Fruit fly (Drosophila melanogaster) whole organism, embryonic: Measurements from ENCODE around the gene Dpp10.
A peak's percentile ranks its signal among the peaks of the same experiment; 100 is the strongest.

Experiments used
- Atf6 ChIP-seq: fragments of 200-800 bp; sonication (Bioruptor generic); IDR thresholded peaks from 2 replicates; pipeline ENCODE4 v1.3.6; 2022; ENCODE audit warnings: missing biosample characterization, missing genetic modification characterization
- CG1024 ChIP-seq: fragments of 200-800 bp; sonication (Bioruptor generic); IDR thresholded peaks from 2 replicates; pipeline ENCODE4 v1.3.6; 2022; ENCODE audit warnings: missing biosample characterization, missing genetic modification characterization
- CG11093 ChIP-seq: fragments of 200-800 bp; sonication (Bioruptor generic); IDR thresholded peaks from 3 replicates; pipeline ENCODE4 v1.3.6; 2022; ENCODE audit warnings: missing biosample characterization, missing genetic modification characterization
- CG1233 ChIP-seq: fragments of 200-800 bp; sonication (Bioruptor generic); optimal IDR thresholded peaks from 4 replicates; lab custom pipeline; 2018; ENCODE audit warnings: missing biosample characterization, mild to moderate bottlenecking, missing genetic modification characterization
- CG12744 ChIP-seq: fragments of 200-800 bp; sonication (Bioruptor generic); optimal IDR thresholded peaks from 2 replicates; lab custom pipeline; 2016; ENCODE audit warnings: missing biosample characterization, missing genetic modification characterization
- CG13624 ChIP-seq: fragments of 200-800 bp; sonication (Bioruptor generic); optimal IDR thresholded peaks from 2 replicates; lab custom pipeline; 2016; ENCODE audit warnings: missing biosample characterization, missing genetic modification characterization
- CG15514 ChIP-seq: fragments of 200-800 bp; sonication (Bioruptor generic); optimal IDR thresholded peaks from 3 replicates; lab custom pipeline; 2017; ENCODE audit warnings: missing biosample characterization, missing genetic modification characterization, mild to moderate bottlenecking, moderate library complexity, missing genetic modification reagents
- CG16815 ChIP-seq: fragments of 200-800 bp; sonication (Bioruptor generic); optimal IDR thresholded peaks from 3 replicates; lab custom pipeline; 2017; ENCODE audit warnings: missing biosample characterization, mild to moderate bottlenecking, missing genetic modification characterization
- CG17361 ChIP-seq: fragments of 200-800 bp; sonication (Bioruptor generic); IDR thresholded peaks from 3 replicates; pipeline ENCODE4 v1.3.6; 2022; ENCODE audit warnings: missing biosample characterization, missing genetic modification characterization
- CG17568 ChIP-seq: fragments of 200-800 bp; sonication (Bioruptor generic); optimal IDR thresholded peaks from 2 replicates; lab custom pipeline; 2018; ENCODE audit warnings: missing biosample characterization, mild to moderate bottlenecking, missing genetic modification characterization, moderate library complexity
- CG2129 ChIP-seq: fragments of 200-800 bp; sonication (Bioruptor generic); IDR thresholded peaks from 2 replicates; pipeline ENCODE4 v1.3.6; 2022; ENCODE audit warnings: missing biosample characterization, missing genetic modification characterization; ENCODE audit not compliant: partially characterized antibody
- CG2678 ChIP-seq: fragments of 200-800 bp; sonication (Bioruptor generic); optimal IDR thresholded peaks from 3 replicates; lab custom pipeline; 2019; ENCODE audit warnings: missing biosample characterization, mild to moderate bottlenecking, missing genetic modification characterization, moderate library complexity
- CG30020 ChIP-seq: fragments of 200-800 bp; optimal IDR thresholded peaks from 2 replicates; lab custom pipeline; 2019; ENCODE audit warnings: missing biosample characterization, mild to moderate bottlenecking, missing genetic modification characterization, moderate library complexity
- CG3281 ChIP-seq: fragments of 200-800 bp; sonication (Bioruptor generic); optimal IDR thresholded peaks from 3 replicates; lab custom pipeline; 2017; ENCODE audit warnings: missing biosample characterization, mild to moderate bottlenecking, missing genetic modification characterization
- CG4707 ChIP-seq: fragments of 200-800 bp; sonication (Bioruptor generic); optimal IDR thresholded peaks from 2 replicates; lab custom pipeline; 2018; ENCODE audit warnings: missing biosample characterization, mild to moderate bottlenecking, missing genetic modification characterization, moderate library complexity
- CG6813 ChIP-seq: fragments of 200-800 bp; sonication (Bioruptor generic); optimal IDR thresholded peaks from 2 replicates; lab custom pipeline; 2017; ENCODE audit warnings: missing biosample characterization, missing genetic modification characterization, mild to moderate bottlenecking, moderate library complexity, missing genetic modification reagents
- CG7556 ChIP-seq: fragments of 200-800 bp; sonication (Bioruptor generic); optimal IDR thresholded peaks from 2 replicates; lab custom pipeline; 2017; ENCODE audit warnings: missing biosample characterization, mild to moderate bottlenecking, missing genetic modification characterization
- CG7786 ChIP-seq: fragments of 200-800 bp; sonication (Bioruptor generic); optimal IDR thresholded peaks from 2 replicates; lab custom pipeline; 2016; ENCODE audit warnings: missing biosample characterization, missing genetic modification characterization
- Camta ChIP-seq: fragments of 200-800 bp; sonication (Bioruptor generic); optimal IDR thresholded peaks from 2 replicates; lab custom pipeline; 2016; ENCODE audit warnings: missing biosample characterization, missing genetic modification characterization
- Dip2 ChIP-seq: fragments of 200-800 bp; sonication (Bioruptor generic); IDR thresholded peaks from 2 replicates; pipeline ENCODE4 v1.3.6; 2022; ENCODE audit warnings: missing biosample characterization, missing genetic modification characterization
- Dll ChIP-seq: fragments of 200-800 bp; sonication (Bioruptor generic); IDR thresholded peaks from 4 replicates; pipeline ENCODE4 v1.3.6; 2022; ENCODE audit warnings: missing biosample characterization, missing genetic modification characterization; ENCODE audit not compliant: partially characterized antibody
- Fer1 ChIP-seq: fragments of 200-800 bp; sonication (Bioruptor generic); optimal IDR thresholded peaks from 2 replicates; lab custom pipeline; 2017; ENCODE audit warnings: missing biosample characterization, mild to moderate bottlenecking, missing genetic modification characterization
- Hand ChIP-seq: fragments of 200-800 bp; sonication (Bioruptor generic); optimal IDR thresholded peaks from 2 replicates; lab custom pipeline; 2017; ENCODE audit warnings: mild to moderate bottlenecking, missing biosample characterization, missing genetic modification reagents, missing genetic modification characterization
- Meics ChIP-seq: fragments of 200-800 bp; sonication (Bioruptor generic); optimal IDR thresholded peaks from 2 replicates; lab custom pipeline; 2017; ENCODE audit warnings: missing biosample characterization, mild to moderate bottlenecking, missing genetic modification characterization
- Poxn ChIP-seq: fragments of 200-800 bp; sonication (Bioruptor generic); IDR thresholded peaks from 2 replicates; pipeline ENCODE4 v1.3.6; 2022; ENCODE audit warnings: missing biosample characterization, missing genetic modification characterization
- Ravus ChIP-seq: fragments of 200-800 bp; sonication (Bioruptor generic); IDR thresholded peaks from 2 replicates; pipeline ENCODE4 v1.3.6; 2022; ENCODE audit warnings: missing biosample characterization, missing genetic modification characterization
- Side ChIP-seq: fragments of 200-800 bp; sonication (Bioruptor generic); optimal IDR thresholded peaks from 2 replicates; lab custom pipeline; 2016; ENCODE audit warnings: missing biosample characterization, missing genetic modification characterization
- Stat92E ChIP-seq, 3 experiments: fragments of >200 bp in 2 of 3; fragments of 200-800 bp in 1 of 3; sonication (Bioruptor generic) in 1 of 3; optimal IDR thresholded peaks; 2 replicates each; lab custom pipeline; 2017 to 2019; ENCODE audit warnings: missing biosample characterization in 3 of 3, missing genetic modification characterization in 3 of 3, mild to moderate bottlenecking in 1 of 3, moderate library complexity in 1 of 3
- Tbp ChIP-seq: fragments of >200 bp; optimal IDR thresholded peaks from 2 replicates; lab custom pipeline; 2018; ENCODE audit warnings: missing biosample characterization, missing genetic modification characterization
- ara ChIP-seq: fragments of 200-800 bp; sonication (Bioruptor generic); IDR thresholded peaks from 2 replicates; pipeline ENCODE4 v1.3.6; 2022; ENCODE audit warnings: missing biosample characterization, missing genetic modification characterization
- ash1 ChIP-seq: fragments of 200-800 bp; sonication (Bioruptor generic); optimal IDR thresholded peaks from 2 replicates; lab custom pipeline; 2018; ENCODE audit warnings: missing biosample characterization, mild to moderate bottlenecking, missing genetic modification characterization
- cad ChIP-seq: fragments of >200 bp; optimal IDR thresholded peaks from 2 replicates; lab custom pipeline; 2017; ENCODE audit warnings: missing biosample characterization, missing genetic modification characterization
- cg ChIP-seq: fragments of 200-800 bp; sonication (Bioruptor generic); optimal IDR thresholded peaks from 3 replicates; lab custom pipeline; 2019; ENCODE audit warnings: missing biosample characterization, mild to moderate bottlenecking, missing genetic modification characterization, moderate library complexity
- dmrt99B ChIP-seq: fragments of 200-800 bp; sonication (Bioruptor generic); optimal IDR thresholded peaks from 2 replicates; lab custom pipeline; 2018; ENCODE audit warnings: missing biosample characterization, mild to moderate bottlenecking, missing genetic modification characterization, moderate library complexity
- emc ChIP-seq: fragments of 200-800 bp; sonication (Bioruptor generic); optimal IDR thresholded peaks from 2 replicates; lab custom pipeline; 2016; ENCODE audit warnings: missing biosample characterization, missing genetic modification characterization
- ham ChIP-seq: fragments of 200-800 bp; sonication (Bioruptor generic); IDR thresholded peaks from 2 replicates; pipeline ENCODE4 v1.3.6; 2022; ENCODE audit warnings: missing biosample characterization, missing genetic modification characterization
- jing ChIP-seq: fragments of 200-800 bp; sonication (Bioruptor generic); optimal IDR thresholded peaks from 2 replicates; lab custom pipeline; 2018; ENCODE audit warnings: missing biosample characterization, mild to moderate bottlenecking, missing genetic modification characterization
- kay ChIP-seq: fragments of 200-800 bp; sonication (Bioruptor generic); optimal IDR thresholded peaks from 2 replicates; lab custom pipeline; 2016; ENCODE audit warnings: missing biosample characterization, missing genetic modification characterization
- klu ChIP-seq: fragments of 200-800 bp; sonication (Bioruptor generic); IDR thresholded peaks from 2 replicates; pipeline ENCODE4 v1.3.6; 2022; ENCODE audit warnings: missing biosample characterization, missing genetic modification characterization
- lab ChIP-seq: fragments of 200-800 bp; sonication (Bioruptor generic); optimal IDR thresholded peaks from 3 replicates; lab custom pipeline; 2017; ENCODE audit warnings: missing biosample characterization, missing genetic modification characterization, mild to moderate bottlenecking, moderate library complexity, missing genetic modification reagents
- lilli ChIP-seq: fragments of 200-800 bp; sonication (Bioruptor generic); optimal IDR thresholded peaks from 3 replicates; lab custom pipeline; 2016; ENCODE audit warnings: missing biosample characterization, missing genetic modification characterization
- lov ChIP-seq, 2 experiments: fragments of 200-800 bp in 1 of 2; fragments of >200 bp in 1 of 2; sonication (Bioruptor generic) in 1 of 2; IDR thresholded peaks in 1 of 2; optimal IDR thresholded peaks in 1 of 2; 2 replicates in 1 of 2; 3 replicates in 1 of 2; pipeline versions ENCODE4 v1.3.6 to Lab custom; 2017 to 2022; ENCODE audit warnings: missing biosample characterization in 1 of 2, missing genetic modification characterization in 1 of 2
- p53 ChIP-seq: fragments of 200-800 bp; sonication (Bioruptor generic); optimal IDR thresholded peaks from 2 replicates; lab custom pipeline; 2016; ENCODE audit warnings: missing biosample characterization, missing genetic modification characterization
- pnt ChIP-seq: fragments of 200-800 bp; sonication (Bioruptor generic); optimal IDR thresholded peaks from 3 replicates; lab custom pipeline; 2016; ENCODE audit warnings: missing biosample characterization, missing genetic modification characterization
- repo ChIP-seq: fragments of 200-800 bp; sonication (Bioruptor generic); optimal IDR thresholded peaks from 2 replicates; lab custom pipeline; 2016; ENCODE audit warnings: missing biosample characterization, missing genetic modification characterization
- slbo ChIP-seq: fragments of 200-800 bp; sonication (Bioruptor generic); IDR thresholded peaks from 2 replicates; pipeline ENCODE4 v1.3.6; 2022; ENCODE audit warnings: missing biosample characterization, missing genetic modification characterization
- tap ChIP-seq: fragments of 200-800 bp; optimal IDR thresholded peaks from 3 replicates; lab custom pipeline; 2019; ENCODE audit warnings: missing biosample characterization, mild to moderate bottlenecking, missing genetic modification characterization, moderate library complexity
- wdn ChIP-seq: fragments of 200-800 bp; sonication (Bioruptor generic); IDR thresholded peaks from 2 replicates; pipeline ENCODE4 v1.3.6; 2022; ENCODE audit warnings: missing biosample characterization, missing genetic modification characterization

Dpp10 gene

DNA sequence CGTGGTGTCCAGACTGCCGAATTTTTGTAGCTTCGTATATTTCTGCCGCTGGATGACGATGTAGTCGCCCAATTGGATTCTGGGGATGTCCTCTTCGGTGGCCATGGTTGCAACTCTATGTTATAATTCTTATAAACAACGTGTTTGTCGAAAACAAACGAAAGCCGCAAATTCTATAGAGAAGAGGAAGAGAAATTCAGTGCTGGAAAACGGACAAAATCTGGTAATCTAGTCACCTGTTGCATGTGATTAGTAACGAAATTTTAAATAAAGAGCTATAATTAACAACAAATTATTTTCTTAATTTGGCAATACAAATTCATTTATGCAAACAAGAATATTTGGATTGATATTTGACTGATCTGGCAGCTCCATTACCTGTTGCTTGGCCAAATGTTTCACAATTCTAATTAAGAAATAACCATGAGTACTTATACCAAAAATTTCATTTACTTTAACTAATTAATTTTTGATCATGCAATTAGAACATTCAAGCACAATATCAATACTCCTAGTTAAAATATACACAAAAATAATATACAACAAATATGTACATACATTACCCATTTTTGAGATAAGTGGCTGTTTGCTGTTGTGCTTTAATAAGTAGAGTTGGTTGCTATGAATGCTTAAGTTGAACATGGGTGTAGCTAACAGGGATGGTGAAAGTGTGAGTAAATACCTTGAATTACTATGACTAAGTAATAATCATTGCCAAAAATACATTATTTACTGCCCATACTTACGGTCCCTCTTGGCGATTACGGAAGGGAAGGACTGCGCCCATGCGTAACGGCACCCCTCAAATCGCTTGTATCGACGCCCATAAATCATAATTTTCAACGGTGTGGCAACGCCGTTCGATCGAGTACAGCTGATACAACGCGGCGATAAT, 39.2 kb downstream of the Dpp10 start, which contains the start of the genes Trmt6 and Ent2 (continued):
- peak; percentile 95 for TF ChIP-seq klu (GFP tag; lab: Robert Waterston, UW)
- peak; percentile 96 for TF ChIP-seq CG16815 (GFP tag; lab: Kevin White, UChicago)
- TF ChIP-seq Ravus = peak; percentile 95
- TF ChIP-seq CG15514 (GFP tag; lab: Kevin White, UChicago) = peak; percentile 90
- TF ChIP-seq CG6813 (GFP tag; lab: Kevin White, UChicago) = peak; percentile 93
- TF ChIP-seq CG17361 (GFP tag; lab: Robert Waterston, UW) = peak; percentile 97
- TF ChIP-seq CG4707 = peak; percentile 73
- TF ChIP-seq CG30020 (tag; lab: Kevin White, UChicago) = peak; percentile 55
- peak; percentile 89 for TF ChIP-seq tap
- no peak for TF ChIP-seq cg (GFP tag; lab: Kevin White, UChicago)
- peak; percentile 73 for TF ChIP-seq ash1 (GFP tag; lab: Kevin White, UChicago)
- TF ChIP-seq ham (GFP tag; lab: Robert Waterston, UW) = peak; percentile 88
- peak; percentile 88 for TF ChIP-seq Fer1 (GFP tag; lab: Kevin White, UChicago)
- peak; percentile 93 for TF ChIP-seq repo
- no peak for TF ChIP-seq Tbp (GFP tag; lab: Kevin White, UChicago)
- peak; percentile 95 for TF ChIP-seq Side (GFP tag; lab: Kevin White, UChicago)
- peak; percentile 93 for TF ChIP-seq CG3281 (GFP tag; lab: Kevin White, UChicago)
- peak; percentile 99 for TF ChIP-seq Meics (GFP tag; lab: Kevin White, UChicago)
- TF ChIP-seq CG7556 (GFP tag; lab: Kevin White, UChicago) = peak; percentile 90
- no peak for TF ChIP-seq CG2129
- peak; percentile 85 for TF ChIP-seq Hand (GFP tag; lab: Kevin White, UChicago)
- TF ChIP-seq emc (GFP tag; lab: Kevin White, UChicago) = peak; percentile 94
- peak; percentile 82 for TF ChIP-seq p53 (GFP tag; lab: Kevin White, UChicago)
- peak; percentile 92 for TF ChIP-seq CG1024
- TF ChIP-seq Poxn = peak; percentile 94
- TF ChIP-seq cad (GFP tag; lab: Kevin White, UChicago) = peak; percentile 30
- TF ChIP-seq lab (GFP tag; lab: Kevin White, UChicago) = peak; percentile 97
- peak; percentile 90 for TF ChIP-seq Camta
- TF ChIP-seq pnt (GFP tag; lab: Kevin White, UChicago) = peak; percentile 97
- TF ChIP-seq dmrt99B (tag; lab: Kevin White, UChicago) = peak; percentile 94
- TF ChIP-seq CG1233 (GFP tag; lab: Kevin White, UChicago) = peak; percentile 89
- peak; percentile 97 for TF ChIP-seq lilli (GFP tag; lab: Kevin White, UChicago)
- peak; percentile 95 for TF ChIP-seq Atf6 (GFP tag; lab: Robert Waterston, UW)
- peak; percentile 97 for TF ChIP-seq wdn (GFP tag; lab: Robert Waterston, UW)
- TF ChIP-seq jing = peak; percentile 93
- TF ChIP-seq CG17568 (GFP tag; lab: Kevin White, UChicago) = peak; percentile 80
- no peak for TF ChIP-seq lov (optimal IDR thresholded peaks at IDR 0.05; lab: Kevin White, UChicago)
- peak; percentile 98 for TF ChIP-seq lov (GFP tag; IDR thresholded peaks at IDR 0.05; lab: Robert Waterston, UW)
- TF ChIP-seq CG7786 (GFP tag; lab: Kevin White, UChicago) = peak; percentile 98
- 0 out of 4 replicates have a peak, but pooled peaks have one; percentile 36 for TF ChIP-seq Dll (GFP tag; lab: Robert Waterston, UW)
- peak; percentile 96 for TF ChIP-seq CG11093 (GFP tag; lab: Robert Waterston, UW)
- TF ChIP-seq CG13624 (GFP tag; lab: Kevin White, UChicago) = peak; percentile 96
- peak; percentile 69 for TF ChIP-seq Dip2 (GFP tag; lab: Robert Waterston, UW)
- TF ChIP-seq CG2678 = peak; percentile 96
- TF ChIP-seq CG12744 (GFP tag; lab: Kevin White, UChicago) = peak; percentile 91
- peak; percentile 97 for TF ChIP-seq ara (GFP tag; lab: Robert Waterston, UW)
- TF ChIP-seq slbo (GFP tag; lab: Robert Waterston, UW) = peak; percentile 99
- TF ChIP-seq kay (GFP tag; lab: Kevin White, UChicago) = peak; percentile 87
- TF ChIP-seq Stat92E (GFP tag; optimal IDR thresholded peaks at IDR 0.05; lab: Kevin White, UChicago) = peak in 1 of 3 experiments; percentile 51
